Fruit fly (Drosophila melanogaster) whole organism, embryonic: Measurements from ENCODE around the gene Uev1A.

Source experiments
- CG10267 ChIP-seq: fragments of 200-800 bp; sonication (Bioruptor generic); optimal IDR thresholded peaks from 2 replicates; lab custom pipeline; 2018; ENCODE audit warnings: missing biosample characterization, mild to moderate bottlenecking, missing genetic modification characterization, moderate library complexity
- CG10979 ChIP-seq: fragments of 200-800 bp; sonication (Bioruptor generic); optimal IDR thresholded peaks from 2 replicates; lab custom pipeline; 2018; ENCODE audit warnings: missing biosample characterization, mild to moderate bottlenecking, missing genetic modification characterization, moderate library complexity
- CG11398 ChIP-seq: fragments of 200-800 bp; sonication (Bioruptor generic); optimal IDR thresholded peaks from 2 replicates; lab custom pipeline; 2016; ENCODE audit warnings: missing biosample characterization, missing genetic modification characterization
- CG12071 ChIP-seq: fragments of 200-800 bp; sonication (Bioruptor generic); optimal IDR thresholded peaks from 3 replicates; lab custom pipeline; 2018; ENCODE audit warnings: missing biosample characterization, mild to moderate bottlenecking, missing genetic modification characterization
- CG14014 ChIP-seq: fragments of 200-800 bp; sonication (Bioruptor generic); IDR thresholded peaks from 2 replicates; pipeline ENCODE4 v1.3.6; 2022; ENCODE audit warnings: missing biosample characterization, missing genetic modification characterization
- CG14860 ChIP-seq: fragments of 200-800 bp; sonication (Bioruptor generic); IDR thresholded peaks from 3 replicates; pipeline ENCODE4 v1.3.6; 2022; ENCODE audit warnings: missing biosample characterization, missing genetic modification characterization; ENCODE audit not compliant: partially characterized antibody
- CG18599 ChIP-seq: fragments of 200-800 bp; sonication (Bioruptor generic); optimal IDR thresholded peaks from 3 replicates; lab custom pipeline; 2017; ENCODE audit warnings: missing biosample characterization, missing genetic modification characterization, mild to moderate bottlenecking, moderate library complexity, missing genetic modification reagents
- CG2712 ChIP-seq: fragments of 200-800 bp; optimal IDR thresholded peaks from 3 replicates; lab custom pipeline; 2019; ENCODE audit warnings: missing biosample characterization, mild to moderate bottlenecking, missing genetic modification characterization, moderate library complexity
- CG2875 ChIP-seq: fragments of 200-800 bp; sonication (Bioruptor generic); optimal IDR thresholded peaks from 2 replicates; lab custom pipeline; 2017; ENCODE audit warnings: missing biosample characterization, mild to moderate bottlenecking, missing genetic modification characterization, missing genetic modification reagents
- CG32767 ChIP-seq: fragments of 200-800 bp; sonication (Bioruptor generic); IDR thresholded peaks from 2 replicates; pipeline ENCODE4 v1.3.6; 2022; ENCODE audit warnings: missing biosample characterization, missing genetic modification characterization
- CG3281 ChIP-seq: fragments of 200-800 bp; sonication (Bioruptor generic); optimal IDR thresholded peaks from 3 replicates; lab custom pipeline; 2017; ENCODE audit warnings: missing biosample characterization, mild to moderate bottlenecking, missing genetic modification characterization
- CG3847 ChIP-seq: fragments of 200-800 bp; sonication (Bioruptor generic); IDR thresholded peaks from 2 replicates; pipeline ENCODE4 v1.3.6; 2022; ENCODE audit warnings: missing biosample characterization, missing genetic modification characterization
- CG4617 ChIP-seq: fragments of 200-800 bp; sonication (Bioruptor generic); optimal IDR thresholded peaks from 3 replicates; lab custom pipeline; 2016; ENCODE audit warnings: missing biosample characterization, missing genetic modification characterization, borderline replicate concordance
- CG4707 ChIP-seq: fragments of 200-800 bp; sonication (Bioruptor generic); optimal IDR thresholded peaks from 2 replicates; lab custom pipeline; 2018; ENCODE audit warnings: missing biosample characterization, mild to moderate bottlenecking, missing genetic modification characterization, moderate library complexity
- CG4730 ChIP-seq: fragments of 200-800 bp; sonication (Bioruptor generic); IDR thresholded peaks from 2 replicates; pipeline ENCODE4 v1.3.6; 2022; ENCODE audit warnings: missing biosample characterization, missing genetic modification characterization
- CG4854 ChIP-seq: fragments of 200-800 bp; sonication (Bioruptor generic); optimal IDR thresholded peaks from 2 replicates; lab custom pipeline; 2016; ENCODE audit warnings: missing biosample characterization, missing genetic modification characterization, inconsistent platforms
- CG6175 ChIP-seq: fragments of 200-800 bp; sonication (Bioruptor generic); IDR thresholded peaks from 3 replicates; pipeline ENCODE4 v1.3.6; 2022; ENCODE audit warnings: missing biosample characterization, missing genetic modification characterization
- CG6654 ChIP-seq: fragments of 200-800 bp; sonication (Bioruptor generic); optimal IDR thresholded peaks from 2 replicates; lab custom pipeline; 2017; ENCODE audit warnings: missing biosample characterization, mild to moderate bottlenecking, missing genetic modification characterization
- CG6765 ChIP-seq: fragments of 200-800 bp; sonication (Bioruptor generic); optimal IDR thresholded peaks from 3 replicates; lab custom pipeline; 2017; ENCODE audit warnings: missing biosample characterization, mild to moderate bottlenecking, missing genetic modification characterization
- CG8388 ChIP-seq: fragments of 200-800 bp; sonication (Bioruptor generic); optimal IDR thresholded peaks from 2 replicates; lab custom pipeline; 2019; ENCODE audit warnings: missing biosample characterization, mild to moderate bottlenecking, missing genetic modification characterization, moderate library complexity
- CG9797 ChIP-seq: fragments of 200-800 bp; sonication (Bioruptor generic); optimal IDR thresholded peaks from 3 replicates; lab custom pipeline; 2018; ENCODE audit warnings: missing biosample characterization, mild to moderate bottlenecking, missing genetic modification characterization
- CoRest ChIP-seq: fragments of 200-800 bp; sonication (Bioruptor generic); optimal IDR thresholded peaks from 3 replicates; lab custom pipeline; 2018; ENCODE audit warnings: missing biosample characterization, mild to moderate bottlenecking, missing genetic modification characterization, moderate library complexity
- Dek ChIP-seq: fragments of 200-800 bp; sonication (Bioruptor generic); optimal IDR thresholded peaks from 3 replicates; lab custom pipeline; 2019; ENCODE audit warnings: missing biosample characterization, mild to moderate bottlenecking, missing genetic modification characterization, moderate library complexity
- Drgx ChIP-seq: fragments of 200-800 bp; sonication (Bioruptor generic); IDR thresholded peaks from 2 replicates; pipeline ENCODE4 v1.3.6; 2022; ENCODE audit warnings: missing biosample characterization, missing genetic modification characterization
- Fer1 ChIP-seq: fragments of 200-800 bp; sonication (Bioruptor generic); optimal IDR thresholded peaks from 2 replicates; lab custom pipeline; 2017; ENCODE audit warnings: missing biosample characterization, mild to moderate bottlenecking, missing genetic modification characterization
- GATAe ChIP-seq: fragments of 200-800 bp; sonication (Bioruptor generic); conservative IDR thresholded peaks from 2 replicates; pipeline ENCODE4 v1.3.6; 2022; ENCODE audit warnings: missing biosample characterization, missing genetic modification characterization
- Gsc ChIP-seq: fragments of 200-800 bp; sonication (Bioruptor generic); IDR thresholded peaks from 2 replicates; pipeline ENCODE4 v1.3.6; 2022; ENCODE audit warnings: missing biosample characterization, missing genetic modification characterization
- H2.0 ChIP-seq: fragments of 200-800 bp; sonication (Bioruptor generic); IDR thresholded peaks from 2 replicates; pipeline ENCODE4 v1.3.6; 2022; ENCODE audit warnings: missing biosample characterization, missing genetic modification characterization
- HHEX ChIP-seq: fragments of 200-800 bp; sonication (Bioruptor generic); optimal IDR thresholded peaks from 3 replicates; lab custom pipeline; 2017; ENCODE audit warnings: missing biosample characterization, mild to moderate bottlenecking, missing genetic modification characterization, missing genetic modification reagents
- Hand ChIP-seq: fragments of 200-800 bp; sonication (Bioruptor generic); optimal IDR thresholded peaks from 2 replicates; lab custom pipeline; 2017; ENCODE audit warnings: mild to moderate bottlenecking, missing biosample characterization, missing genetic modification reagents, missing genetic modification characterization
- Med ChIP-seq: fragments of 200-800 bp; sonication (Bioruptor generic); peaks from one replicate; lab custom pipeline; 2016; ENCODE audit warnings: missing biosample characterization, missing genetic modification characterization, mild to moderate bottlenecking, inconsistent platforms, moderate library complexity
- Oaz ChIP-seq: fragments of 200-800 bp; sonication (Bioruptor generic); IDR thresholded peaks from 2 replicates; pipeline ENCODE4 v1.3.6; 2022; ENCODE audit warnings: missing biosample characterization, missing genetic modification characterization
- Opbp ChIP-seq: fragments of 200-800 bp; sonication (Bioruptor generic); IDR thresholded peaks from 3 replicates; pipeline ENCODE4 v1.3.6; 2022; ENCODE audit warnings: missing biosample characterization, missing genetic modification characterization; ENCODE audit not compliant: partially characterized antibody
- Side ChIP-seq: fragments of 200-800 bp; sonication (Bioruptor generic); optimal IDR thresholded peaks from 2 replicates; lab custom pipeline; 2016; ENCODE audit warnings: missing biosample characterization, missing genetic modification characterization
- ap ChIP-seq: fragments of 200-800 bp; sonication (Bioruptor generic); IDR thresholded peaks from 2 replicates; pipeline ENCODE4 v1.3.6; 2022; ENCODE audit warnings: missing biosample characterization, missing genetic modification characterization
- ash1 ChIP-seq: fragments of 200-800 bp; sonication (Bioruptor generic); optimal IDR thresholded peaks from 2 replicates; lab custom pipeline; 2018; ENCODE audit warnings: missing biosample characterization, mild to moderate bottlenecking, missing genetic modification characterization
- crol ChIP-seq: fragments of 200-800 bp; sonication (Bioruptor generic); IDR thresholded peaks from 2 replicates; pipeline ENCODE4 v1.3.6; 2022; ENCODE audit warnings: missing biosample characterization, missing genetic modification characterization
- exex ChIP-seq: fragments of 200-800 bp; sonication (Bioruptor generic); optimal IDR thresholded peaks from 4 replicates; lab custom pipeline; 2018; ENCODE audit warnings: missing biosample characterization, mild to moderate bottlenecking, missing genetic modification characterization, moderate library complexity
- gcm ChIP-seq: fragments of 200-800 bp; sonication (Bioruptor generic); optimal IDR thresholded peaks from 2 replicates; lab custom pipeline; 2019; ENCODE audit warnings: missing biosample characterization, mild to moderate bottlenecking, missing genetic modification characterization, moderate library complexity
- lab ChIP-seq: fragments of 200-800 bp; sonication (Bioruptor generic); optimal IDR thresholded peaks from 3 replicates; lab custom pipeline; 2017; ENCODE audit warnings: missing biosample characterization, missing genetic modification characterization, mild to moderate bottlenecking, moderate library complexity, missing genetic modification reagents
- lmd ChIP-seq: fragments of 200-800 bp; sonication (Bioruptor generic); IDR thresholded peaks from 2 replicates; pipeline ENCODE4 v1.3.6; 2022; ENCODE audit warnings: missing biosample characterization, missing genetic modification characterization
- maf-S ChIP-seq: fragments of 200-800 bp; sonication (Bioruptor generic); optimal IDR thresholded peaks from 2 replicates; lab custom pipeline; 2016; ENCODE audit warnings: missing biosample characterization, missing genetic modification characterization
- mirr ChIP-seq: fragments of 200-800 bp; sonication (Bioruptor generic); optimal IDR thresholded peaks from 3 replicates; lab custom pipeline; 2018; ENCODE audit warnings: missing biosample characterization, mild to moderate bottlenecking, missing genetic modification characterization
- nerfin-1 ChIP-seq: fragments of 200-800 bp; sonication (Bioruptor generic); optimal IDR thresholded peaks from 3 replicates; lab custom pipeline; 2019; ENCODE audit warnings: missing biosample characterization, mild to moderate bottlenecking, missing genetic modification characterization, moderate library complexity
- pho ChIP-seq: fragments of 200-800 bp; sonication (Bioruptor generic); optimal IDR thresholded peaks from 2 replicates; lab custom pipeline; 2016; ENCODE audit warnings: missing biosample characterization, missing genetic modification characterization
- sens ChIP-seq: fragments of 200-800 bp; sonication (Bioruptor generic); peaks from one replicate; lab custom pipeline; 2016; ENCODE audit warnings: missing biosample characterization, missing genetic modification characterization
- sens-2 ChIP-seq: fragments of 200-800 bp; sonication (Bioruptor generic); IDR thresholded peaks from 2 replicates; pipeline ENCODE4 v1.3.6; 2022; ENCODE audit warnings: missing biosample characterization, missing genetic modification characterization
- shn ChIP-seq: fragments of 200-800 bp; sonication (Bioruptor generic); optimal IDR thresholded peaks from 3 replicates; lab custom pipeline; 2016; ENCODE audit warnings: missing biosample characterization, missing genetic modification characterization
- tx ChIP-seq: fragments of 200-800 bp; sonication (Bioruptor generic); optimal IDR thresholded peaks from 2 replicates; lab custom pipeline; 2016; ENCODE audit warnings: missing biosample characterization, missing genetic modification characterization

Uev1A gene

dm6 chr3L:5351348-5351850 lies 14.6 kb downstream of the Uev1A start (continued):
- TF ChIP-seq Side (GFP tag; lab: Kevin White, UChicago) (no peak), CG4617 (GFP tag; lab: Kevin White, UChicago) (no peak)

- no peak for TF ChIP-seq CG8388 (GFP tag; lab: Kevin White, UChicago)
- TF ChIP-seq CG3281 (GFP tag; lab: Kevin White, UChicago), result no peak
- TF ChIP-seq ash1, result no peak
- no peak for TF ChIP-seq sens-2
- TF ChIP-seq CG4854 (GFP tag; lab: Kevin White, UChicago), result no peak
- TF ChIP-seq Gsc (GFP tag; lab: Robert Waterston, UW), result no peak
- TF ChIP-seq CG10979 (tag; lab: Kevin White, UChicago), result no peak
- peak; percentile 13 for TF ChIP-seq CG2712 (tag; lab: Kevin White, UChicago)
- TF ChIP-seq crol, result no peak
- TF ChIP-seq Fer1 (GFP tag; lab: Kevin White, UChicago), result no peak
- peak; percentile 46; the same call in 1 of the 2 replicates for TF ChIP-seq Drgx (GFP tag; lab: Robert Waterston, UW)
- no peak for TF ChIP-seq exex (tag; lab: Kevin White, UChicago)
- no peak for TF ChIP-seq gcm (GFP tag; lab: Kevin White, UChicago)
- no peak for TF ChIP-seq CG14860 (GFP tag; lab: Robert Waterston, UW)
- no peak for TF ChIP-seq H2.0 (GFP tag; lab: Robert Waterston, UW)
- 0 out of 2 replicates have a peak, but pooled peaks have one; percentile 6 for TF ChIP-seq ap (GFP tag; lab: Robert Waterston, UW)
- no peak for TF ChIP-seq Oaz (GFP tag; lab: Robert Waterston, UW)
- no peak for TF ChIP-seq Hand (GFP tag; lab: Kevin White, UChicago)
- TF ChIP-seq Opbp (GFP tag; lab: Robert Waterston, UW), result no peak
- TF ChIP-seq Side (GFP tag; lab: Kevin White, UChicago), result no peak
- TF ChIP-seq CG6765, result no peak
- TF ChIP-seq CG2875 (GFP tag; lab: Kevin White, UChicago), result no peak
- peak; percentile 58 for TF ChIP-seq Med (GFP tag; lab: Kevin White, UChicago)
- no peak for TF ChIP-seq CG11398
- TF ChIP-seq shn, result no peak
- no peak for TF ChIP-seq CG3847
- TF ChIP-seq pho (GFP tag; lab: Kevin White, UChicago), result no peak
- TF ChIP-seq sens (GFP tag; lab: Kevin White, UChicago), result peak; percentile 18
- TF ChIP-seq CG4730 (GFP tag; lab: Robert Waterston, UW), result 0 out of 2 replicates have a peak, but pooled peaks have one; percentile 12
- TF ChIP-seq CG32767 (GFP tag; lab: Robert Waterston, UW), result no peak
- TF ChIP-seq CG6654 (GFP tag; lab: Kevin White, UChicago), result no peak
- TF ChIP-seq CG9797 (GFP tag; lab: Kevin White, UChicago), result no peak
- TF ChIP-seq lmd (GFP tag; lab: Robert Waterston, UW), result no peak
- no peak for TF ChIP-seq CG10267 (tag; lab: Kevin White, UChicago)
- TF ChIP-seq Dek (tag; lab: Kevin White, UChicago), result no peak
- TF ChIP-seq maf-S (GFP tag; lab: Kevin White, UChicago), result no peak
Measured at dm6 chr3L:5349751-5350310, 16.2 kb downstream of the Uev1A start.

dm6 chr3L:5348987-5349386 lies 17.0 kb downstream of the Uev1A start:
- TF ChIP-seq Med (GFP tag; lab: Kevin White, UChicago) (peak; percentile 45), CG14014 (GFP tag; lab: Robert Waterston, UW) (no peak), exex (tag; lab: Kevin White, UChicago) (peak; percentile 75), CG4707 (GFP tag; lab: Kevin White, UChicago) (no peak), GATAe (GFP tag; lab: Robert Waterston, UW) (no peak), CG12071 (peak; percentile 2), tx (GFP tag; lab: Kevin White, UChicago) (no peak), nerfin-1 (no peak), CG6175 (GFP tag; lab: Robert Waterston, UW) (no peak), CoRest (tag; lab: Kevin White, UChicago) (no peak), HHEX (no peak), CG18599 (GFP tag; lab: Kevin White, UChicago) (peak; percentile 2), lab (GFP tag; lab: Kevin White, UChicago) (peak; percentile 30), mirr (GFP tag; lab: Kevin White, UChicago) (peak; percentile 66)
